Worm (Caenorhabditis elegans): ENCODE data around the gene H03A11.2.

DNA sequence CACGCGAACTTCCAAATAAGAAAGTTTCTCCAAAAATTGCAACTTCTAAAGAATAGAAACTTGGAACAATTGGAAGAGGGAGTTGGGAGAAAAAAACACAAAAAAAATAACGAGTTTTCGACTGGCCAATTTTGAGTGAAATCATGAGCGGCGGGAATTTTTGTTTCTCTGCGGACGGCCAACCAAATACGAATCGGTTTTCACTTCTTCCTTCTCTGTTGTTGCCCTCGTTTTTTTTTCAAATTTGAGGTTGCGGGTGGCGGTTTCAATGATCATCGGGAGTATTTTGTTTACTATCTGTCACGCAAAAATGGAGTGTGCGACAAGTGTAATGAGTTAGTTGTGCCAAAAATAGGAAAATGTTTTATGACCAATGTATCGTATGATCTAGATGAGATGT lies 3.2 kb upstream of the H03A11.2 start:
- TF ChIP-seq rnt-1 (tag; optimal IDR thresholded peaks at IDR 0.05), result no peak
- no peak for TF ChIP-seq ztf-4 (tag; optimal IDR thresholded peaks at IDR 0.05)
- no peak for TF ChIP-seq pax-3 (tag; optimal IDR thresholded peaks at IDR 0.05)
- no peak for TF ChIP-seq egl-27 (tag; optimal IDR thresholded peaks at IDR 0.05)
- TF ChIP-seq irx-1 (tag; optimal IDR thresholded peaks at IDR 0.05), result no peak
- no peak for TF ChIP-seq hlh-17 (GFP tag; optimal IDR thresholded peaks at IDR 0.05; ENCODE audit: borderline replicate concordance)
- no peak for TF ChIP-seq tlp-1 (tag; optimal IDR thresholded peaks at IDR 0.05)
- no peak for TF ChIP-seq lin-39 (tag; optimal IDR thresholded peaks at IDR 0.05)
- TF ChIP-seq fkh-10 (GFP tag; optimal IDR thresholded peaks at IDR 0.05), result no peak
- no peak for TF ChIP-seq unc-130 (tag; optimal IDR thresholded peaks at IDR 0.05)

All from whole organism, L1 larva.